Worm (Caenorhabditis elegans) whole organism, late embryonic: Measurements from ENCODE around the gene R05G9R.1.

ENCODE experiments used
- K09A11.1 ChIP-seq: sonication (generic microtip); optimal IDR thresholded peaks from 2 replicates; lab custom pipeline; 2017; ENCODE audit warnings: antibody characterized with exemption, mild to moderate bottlenecking, missing genetic modification characterization, missing compliant biosample characterization; ENCODE audit not compliant: insufficient read depth
- ceh-30 ChIP-seq: fragments of 150-350 bp; optimal IDR thresholded peaks from 2 replicates; lab custom pipeline; 2014; ENCODE audit warnings: missing biosample characterization, missing genetic modification characterization
- ceh-34 ChIP-seq: sonication (generic microtip); optimal IDR thresholded peaks from 2 replicates; lab custom pipeline; 2016; ENCODE audit warnings: mild to moderate bottlenecking, missing genetic modification characterization, missing compliant biosample characterization
- lim-6 ChIP-seq: sonication (generic microtip); optimal IDR thresholded peaks from 2 replicates; lab custom pipeline; 2016; ENCODE audit warnings: missing genetic modification characterization, missing compliant biosample characterization
- odd-2 ChIP-seq: sonication (generic microtip); optimal IDR thresholded peaks from 2 replicates; lab custom pipeline; 2017; ENCODE audit warnings: antibody characterized with exemption, mild to moderate bottlenecking, missing genetic modification characterization, missing compliant biosample characterization
- tbx-2 ChIP-seq: sonication (generic microtip); optimal IDR thresholded peaks from 2 replicates; lab custom pipeline; 2016; ENCODE audit warnings: missing genetic modification characterization, missing compliant biosample characterization

DNA sequence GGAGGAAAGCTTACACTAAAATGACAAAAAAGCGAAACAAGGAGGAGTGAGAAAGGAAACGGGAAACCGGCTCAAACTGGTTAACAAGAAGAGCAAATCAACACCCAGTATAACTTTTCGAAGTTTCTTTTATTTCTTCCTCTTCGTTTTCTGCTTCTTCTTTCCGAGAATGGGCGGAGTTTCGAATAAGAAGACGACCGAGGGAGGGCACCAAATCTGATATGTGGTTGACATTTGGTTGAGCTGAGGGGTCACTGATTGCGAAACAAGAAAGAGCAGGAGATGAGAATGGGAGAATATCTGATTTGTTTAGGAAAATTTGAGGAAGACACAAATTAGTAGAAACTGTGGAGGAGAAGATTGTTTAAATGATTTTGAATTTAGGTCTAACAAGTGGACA lies 15.2 kb downstream of the R05G9R.1 start:
- TF ChIP-seq K09A11.1 (tag; lab: Kevin White, UChicago) (no peak), lim-6 (no peak), odd-2 (tag; lab: Kevin White, UChicago) (no peak), ceh-30 (no peak), tbx-2 (tag; lab: Kevin White, UChicago) (no peak), ceh-34 (tag; lab: Kevin White, UChicago) (no peak)
